Worm (Caenorhabditis elegans) whole organism, young adult: ENCODE data around the gene Y53G8AM.4.

Experiments
- C06A6.2 ChIP-seq: fragments of 200-800 bp; sonication (Bioruptor generic); conservative IDR thresholded peaks from 2 replicates; pipeline ENCODE4 v1.3.6; 2022; ENCODE audit warnings: missing genetic modification characterization, missing compliant biosample characterization
- C17E4.6 ChIP-seq: fragments of 200-800 bp; sonication (Bioruptor generic); IDR thresholded peaks from 2 replicates; pipeline ENCODE4 v1.3.6; 2022; ENCODE audit warnings: missing genetic modification reagents, missing genetic modification characterization, missing compliant biosample characterization
- F23B12.7 ChIP-seq: sonication (generic microtip); optimal IDR thresholded peaks from 2 replicates; lab custom pipeline; 2017; ENCODE audit warnings: missing genetic modification characterization, mild to moderate bottlenecking, missing compliant biosample characterization, antibody characterized with exemption, moderate library complexity; ENCODE audit not compliant: insufficient read depth
- F55B11.4 ChIP-seq: sonication (generic microtip); optimal IDR thresholded peaks from 2 replicates; lab custom pipeline; 2016; ENCODE audit warnings: missing compliant biosample characterization, missing genetic modification characterization, borderline replicate concordance; ENCODE audit not compliant: insufficient read depth
- F57C9.4 ChIP-seq: sonication (generic microtip); optimal IDR thresholded peaks from 2 replicates; lab custom pipeline; 2017; ENCODE audit warnings: mild to moderate bottlenecking, missing genetic modification characterization, missing compliant biosample characterization
- K11D2.4 ChIP-seq: fragments of 200-800 bp; sonication (Bioruptor generic); IDR thresholded peaks from 2 replicates; pipeline ENCODE4 v1.3.6; 2022; ENCODE audit warnings: missing genetic modification reagents, missing genetic modification characterization, missing compliant biosample characterization
- K12H6.12 ChIP-seq: fragments of 200-800 bp; sonication (Bioruptor generic); optimal IDR thresholded peaks from 2 replicates; lab custom pipeline; 2018; ENCODE audit warnings: mild to moderate bottlenecking, missing genetic modification characterization, missing compliant biosample characterization
- Y56A3A.18 ChIP-seq: fragments of 200-800 bp; sonication (Bioruptor generic); IDR thresholded peaks from 2 replicates; pipeline ENCODE4 v1.3.6; 2022; ENCODE audit warnings: missing genetic modification reagents, missing genetic modification characterization, missing compliant biosample characterization
- Y67H2A.10 ChIP-seq: fragments of 200-800 bp; sonication (Bioruptor generic); conservative IDR thresholded peaks from 2 replicates; pipeline ENCODE4 v1.3.6; 2022; ENCODE audit warnings: missing genetic modification reagents, missing genetic modification characterization, missing compliant biosample characterization
- Y79H2A.3 ChIP-seq: fragments of 200-800 bp; sonication (Bioruptor generic); conservative IDR thresholded peaks from 2 replicates; pipeline ENCODE4 v1.3.6; 2022; ENCODE audit warnings: missing genetic modification reagents, missing genetic modification characterization, missing compliant biosample characterization
- akir-1 ChIP-seq: fragments of 200-800 bp; sonication (Bioruptor generic); optimal IDR thresholded peaks from 2 replicates; lab custom pipeline; 2018; ENCODE audit warnings: mild to moderate bottlenecking, missing genetic modification characterization, moderate library complexity, missing compliant biosample characterization
- attf-5 ChIP-seq: fragments of 200-800 bp; sonication (Bioruptor generic); optimal IDR thresholded peaks from 2 replicates; lab custom pipeline; 2018; ENCODE audit warnings: mild to moderate bottlenecking, missing genetic modification characterization, missing compliant biosample characterization
- attf-6 ChIP-seq: fragments of 200-800 bp; sonication (Bioruptor generic); IDR thresholded peaks from 2 replicates; pipeline ENCODE4 v1.3.6; 2022; ENCODE audit warnings: missing genetic modification reagents, missing genetic modification characterization, missing compliant biosample characterization
- bed-1 ChIP-seq: fragments of 200-800 bp; sonication (Bioruptor generic); IDR thresholded peaks from 2 replicates; pipeline ENCODE4 v1.3.6; 2022; ENCODE audit warnings: missing genetic modification reagents, missing genetic modification characterization, missing compliant biosample characterization
- bed-2 ChIP-seq: fragments of 200-800 bp; sonication (Bioruptor generic); IDR thresholded peaks from 2 replicates; pipeline ENCODE4 v1.3.6; 2022; ENCODE audit warnings: missing genetic modification reagents, missing genetic modification characterization, missing compliant biosample characterization
- cebp-2 ChIP-seq: fragments of 200-800 bp; sonication (Bioruptor generic); IDR thresholded peaks from 2 replicates; pipeline ENCODE4 v1.3.6; 2022; ENCODE audit warnings: missing genetic modification characterization, missing compliant biosample characterization
- ceh-100 ChIP-seq: fragments of 200-800 bp; sonication (Bioruptor generic); IDR thresholded peaks from 2 replicates; pipeline ENCODE4 v1.3.6; 2022; ENCODE audit warnings: missing genetic modification reagents, missing genetic modification characterization, missing compliant biosample characterization
- ceh-79 ChIP-seq: sonication (generic microtip); optimal IDR thresholded peaks from 2 replicates; lab custom pipeline; 2017; ENCODE audit warnings: mild to moderate bottlenecking, missing genetic modification characterization, missing compliant biosample characterization
- ceh-91 ChIP-seq: fragments of 200-800 bp; sonication (Bioruptor generic); IDR thresholded peaks from 2 replicates; pipeline ENCODE4 v1.3.6; 2022; ENCODE audit warnings: missing genetic modification reagents, missing genetic modification characterization, missing compliant biosample characterization
- egrh-3 ChIP-seq: fragments of 200-800 bp; sonication (Bioruptor generic); IDR thresholded peaks from 2 replicates; pipeline ENCODE4 v1.3.6; 2022; ENCODE audit warnings: missing genetic modification reagents, missing genetic modification characterization, missing compliant biosample characterization
- fkh-3 ChIP-seq: sonication (generic microtip); optimal IDR thresholded peaks from 2 replicates; lab custom pipeline; 2016; ENCODE audit warnings: mild to moderate bottlenecking, missing genetic modification characterization, missing compliant biosample characterization
- him-1 ChIP-seq: sonication (generic microtip); optimal IDR thresholded peaks from 2 replicates; lab custom pipeline; 2016; ENCODE audit warnings: missing genotype, missing genetic modification reagents, missing genetic modification characterization, missing compliant biosample characterization
- let-607 ChIP-seq, 2 experiments: fragments of 200-800 bp in 1 of 2; sonication (Bioruptor generic) in 1 of 2; sonication (generic microtip) in 1 of 2; optimal IDR thresholded peaks; 2 replicates each; lab custom pipeline; 2016 to 2018; ENCODE audit warnings: mild to moderate bottlenecking in 2 of 2, missing compliant biosample characterization in 2 of 2, missing genetic modification characterization in 2 of 2, moderate library complexity in 2 of 2, missing genotype in 1 of 2
- mcd-1 ChIP-seq: fragments of 200-800 bp; sonication (Bioruptor generic); IDR thresholded peaks from 2 replicates; pipeline ENCODE4 v1.3.6; 2022; ENCODE audit warnings: missing genetic modification reagents, missing genetic modification characterization, missing compliant biosample characterization
- nhr-120 ChIP-seq: fragments of 200-800 bp; sonication (Bioruptor generic); IDR thresholded peaks from 2 replicates; pipeline ENCODE4 v1.3.6; 2022; ENCODE audit warnings: missing genetic modification characterization, missing compliant biosample characterization
- nhr-90 ChIP-seq: sonication (generic microtip); optimal IDR thresholded peaks from 2 replicates; lab custom pipeline; 2016; ENCODE audit warnings: missing genotype, mild to moderate bottlenecking, missing genetic modification characterization, missing compliant biosample characterization
- pbrm-1 ChIP-seq: fragments of 200-800 bp; sonication (Bioruptor generic); IDR thresholded peaks from 2 replicates; pipeline ENCODE4 v1.3.6; 2022; ENCODE audit warnings: missing genetic modification reagents, missing genetic modification characterization, missing compliant biosample characterization
- rec-8 ChIP-seq, 2 experiments: sonication (generic microtip); optimal IDR thresholded peaks; 2 replicates each; lab custom pipeline; 2016; ENCODE audit warnings: mild to moderate bottlenecking in 2 of 2, missing genetic modification characterization in 2 of 2, missing genetic modification reagents in 2 of 2, missing genotype in 2 of 2, missing biosample characterization in 1 of 2, missing compliant biosample characterization in 1 of 2, moderate library complexity in 1 of 2
- sdz-38 ChIP-seq: sonication (generic microtip); optimal IDR thresholded peaks from 2 replicates; lab custom pipeline; 2016; ENCODE audit warnings: missing genotype, missing genetic modification characterization, missing compliant biosample characterization
- sea-2 ChIP-seq: fragments of 200-800 bp; sonication (Bioruptor generic); IDR thresholded peaks from 2 replicates; pipeline ENCODE4 v1.3.6; 2022; ENCODE audit warnings: missing genetic modification characterization, missing compliant biosample characterization
- snpc-1.1 ChIP-seq: sonication (generic microtip); optimal IDR thresholded peaks from 2 replicates; lab custom pipeline; 2017; ENCODE audit warnings: missing genetic modification characterization, mild to moderate bottlenecking, missing compliant biosample characterization, antibody characterized with exemption, moderate library complexity, missing genotype, missing genetic modification reagents; ENCODE audit not compliant: insufficient read depth
- snpc-3.4 ChIP-seq: sonication (generic microtip); optimal IDR thresholded peaks from 2 replicates; lab custom pipeline; 2017; ENCODE audit warnings: missing genetic modification characterization, mild to moderate bottlenecking, missing compliant biosample characterization, antibody characterized with exemption, moderate library complexity, missing genotype, missing genetic modification reagents
- somi-1 ChIP-seq: fragments of 200-800 bp; sonication (Bioruptor generic); optimal IDR thresholded peaks from 2 replicates; lab custom pipeline; 2018; ENCODE audit warnings: mild to moderate bottlenecking, missing genetic modification characterization, missing compliant biosample characterization
- tbp1 ChIP-seq: fragments of 200-800 bp; sonication (Bioruptor generic); optimal IDR thresholded peaks from 2 replicates; lab custom pipeline; 2018; ENCODE audit warnings: mild to moderate bottlenecking, missing genetic modification characterization, missing compliant biosample characterization
- zfh-2 ChIP-seq: fragments of 200-800 bp; sonication (Bioruptor generic); conservative IDR thresholded peaks from 2 replicates; pipeline ENCODE4 v1.3.6; 2022; ENCODE audit warnings: missing genetic modification reagents, missing genetic modification characterization, missing compliant biosample characterization
- ztf-22 ChIP-seq: fragments of 200-800 bp; sonication (Bioruptor generic); optimal IDR thresholded peaks from 2 replicates; lab custom pipeline; 2018; ENCODE audit warnings: mild to moderate bottlenecking, missing genetic modification characterization, moderate library complexity, missing compliant biosample characterization
- ztf-28 ChIP-seq: fragments of 200-800 bp; sonication (Bioruptor generic); IDR thresholded peaks from 2 replicates; pipeline ENCODE4 v1.3.6; 2022; ENCODE audit warnings: missing genetic modification reagents, missing genetic modification characterization, missing compliant biosample characterization
- ztf-3 ChIP-seq: fragments of 200-800 bp; sonication (Bioruptor generic); optimal IDR thresholded peaks from 2 replicates; lab custom pipeline; 2018; ENCODE audit warnings: mild to moderate bottlenecking, missing genetic modification characterization, missing compliant biosample characterization

The Y53G8AM.4 gene

DNA sequence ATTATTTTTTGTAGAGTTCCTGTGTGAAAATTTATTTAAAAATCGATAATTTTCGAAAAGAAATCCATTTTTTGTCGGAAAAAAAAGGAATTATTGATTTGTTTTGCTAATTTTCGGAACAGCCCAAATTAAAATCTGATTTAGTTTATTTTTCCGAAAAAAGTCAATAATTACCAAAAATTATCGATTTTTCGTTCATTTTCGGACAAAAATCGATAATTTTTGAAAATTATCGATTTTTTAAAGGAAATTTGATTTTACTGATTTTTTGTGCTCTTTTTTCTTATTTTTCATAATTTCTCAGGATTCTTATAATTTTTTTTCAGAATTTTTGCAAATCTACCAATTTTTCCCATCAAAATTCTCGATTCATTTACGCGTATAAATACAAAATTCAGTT lies 14.1 kb downstream of the Y53G8AM.4 start:
- TF ChIP-seq let-607 (tag; optimal IDR thresholded peaks at IDR 0.05; lab: Kevin White, UChicago) (no peak), K12H6.12 (no peak), fkh-3 (tag; lab: Kevin White, UChicago) (no peak), zfh-2 (GFP tag; lab: Robert Waterston, UW) (no peak), bed-1 (GFP tag; lab: Robert Waterston, UW) (no peak), ceh-91 (GFP tag; lab: Robert Waterston, UW) (no peak), somi-1 (GFP tag; lab: Kevin White, UChicago) (no peak), C06A6.2 (GFP tag; lab: Robert Waterston, UW) (no peak), pbrm-1 (GFP tag; lab: Robert Waterston, UW) (no peak), C17E4.6 (GFP tag; lab: Robert Waterston, UW) (no peak), ztf-3 (GFP tag; lab: Kevin White, UChicago) (no peak), F23B12.7 (tag; lab: Kevin White, UChicago) (no peak), nhr-120 (no peak), tbp1 (GFP tag; lab: Kevin White, UChicago) (no peak), bed-2 (no peak)
- TF ChIP-seq, all 124 proteins: peak for 0

DNA sequence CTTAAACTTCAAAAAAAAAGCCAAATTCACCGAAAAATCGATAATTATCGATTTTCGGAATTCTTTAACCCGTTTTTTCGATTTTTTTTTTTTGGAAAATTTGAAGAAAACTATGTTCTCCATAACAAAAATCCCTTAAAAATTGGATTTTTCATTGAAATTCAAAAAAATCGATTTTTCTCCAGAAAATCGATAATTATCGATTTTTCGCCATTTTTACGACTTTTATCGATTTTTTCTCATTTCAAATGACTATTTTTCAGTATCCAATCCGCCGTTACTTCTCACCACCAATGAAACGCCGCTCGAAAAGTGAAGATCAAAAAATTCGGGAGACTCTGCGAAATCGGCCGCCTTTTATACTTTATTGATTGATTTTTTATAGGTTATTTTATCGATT lies 14.6 kb downstream of the Y53G8AM.4 start:
- TF ChIP-seq Y67H2A.10 (GFP tag; lab: Robert Waterston, UW): no peak
- no peak for TF ChIP-seq F57C9.4 (tag; lab: Kevin White, UChicago)
- no peak for TF ChIP-seq K11D2.4 (GFP tag; lab: Robert Waterston, UW)
- no peak for TF ChIP-seq rec-8 (tag; optimal IDR thresholded peaks at IDR 0.05; lab: Kevin White, UChicago)
- no peak for TF ChIP-seq akir-1
- no peak for TF ChIP-seq attf-5 (GFP tag; lab: Kevin White, UChicago)
- TF ChIP-seq ceh-79 (tag; lab: Kevin White, UChicago): no peak
- no peak for TF ChIP-seq snpc-1.1 (tag; lab: Kevin White, UChicago)
- TF ChIP-seq sea-2 (GFP tag; lab: Robert Waterston, UW): no peak
- no peak for TF ChIP-seq ceh-100 (GFP tag; lab: Robert Waterston, UW)
- no peak for TF ChIP-seq attf-6
- TF ChIP-seq Y79H2A.3 (GFP tag; lab: Robert Waterston, UW): no peak
- TF ChIP-seq him-1: no peak
- TF ChIP-seq fkh-3 (tag; lab: Kevin White, UChicago): no peak
- no peak for TF ChIP-seq sdz-38 (tag; lab: Kevin White, UChicago)

DNA sequence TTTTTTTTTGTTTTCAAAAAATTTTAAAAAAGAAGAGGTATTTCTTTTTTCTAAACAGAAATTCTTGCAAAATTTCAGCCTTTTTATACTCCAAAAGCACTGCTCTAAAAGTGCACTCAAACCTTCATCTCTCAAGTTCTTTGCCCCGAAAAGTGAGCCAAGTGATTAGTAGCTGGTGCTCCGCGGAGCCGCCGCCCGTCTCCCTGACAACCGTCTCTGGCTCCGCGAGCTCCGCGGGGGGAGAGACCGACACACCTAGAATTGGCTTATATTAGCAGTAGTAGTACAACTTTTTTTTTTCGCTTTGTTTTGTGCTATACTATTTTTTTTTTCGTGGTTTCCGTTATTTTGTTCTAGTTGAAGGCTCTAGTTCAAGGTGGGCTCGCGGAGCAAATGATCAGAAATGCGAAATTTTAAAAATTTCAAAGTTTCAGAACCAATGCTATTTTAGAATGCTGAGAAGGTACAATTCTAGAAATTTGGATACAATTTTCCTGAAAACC lies 22.8 kb downstream of the Y53G8AM.4 start, which contains the start of gene Y53G8AL.1:
Gene Y53G8AL.1 (plus strand): TSS at position 453 of the 503 bp plus-strand sequence.
- no peak for TF ChIP-seq ztf-28 (GFP tag; lab: Robert Waterston, UW)
- TF ChIP-seq cebp-2 (GFP tag; lab: Robert Waterston, UW): no peak
- no peak for TF ChIP-seq snpc-3.4
- TF ChIP-seq egrh-3 (GFP tag; lab: Robert Waterston, UW): peak; percentile 19; the same call in 1 of the 2 replicates
- TF ChIP-seq Y56A3A.18 (GFP tag; lab: Robert Waterston, UW): no peak
- no peak for TF ChIP-seq mcd-1
- no peak for TF ChIP-seq F55B11.4 (tag; lab: Kevin White, UChicago)
- TF ChIP-seq zfh-2 (GFP tag; lab: Robert Waterston, UW): peak; percentile 74
- no peak for TF ChIP-seq nhr-90 (tag; lab: Kevin White, UChicago)
- TF ChIP-seq ztf-22 (GFP tag; lab: Kevin White, UChicago): no peak
- TF ChIP-seq, all 124 proteins: peak for 2
